Fruit fly (Drosophila melanogaster): ENCODE measurements around the gene CG4702.

Gene CG4702

dm6 chr3R:12128151-12128970, at the start of gene CG4702:
CG4702 (minus strand) TSS chr3R:12128201.
- no peak for TF ChIP-seq ovo (GFP tag; optimal IDR thresholded peaks at IDR 0.05)
- no peak for TF ChIP-seq CG14711 (tag; optimal IDR thresholded peaks at IDR 0.05)
- TF ChIP-seq Mnt (GFP tag; optimal IDR thresholded peaks at IDR 0.05) = no peak
- TF ChIP-seq CG7101 (tag; optimal IDR thresholded peaks at IDR 0.05) = no peak
- no peak for TF ChIP-seq tj (GFP tag; optimal IDR thresholded peaks at IDR 0.05)
- TF ChIP-seq kay (GFP tag; ENCODE audit: borderline replicate concordance) = no peak
- TF ChIP-seq CG12768 (GFP tag; optimal IDR thresholded peaks at IDR 0.05) = no peak

- TF ChIP-seq CG33017 (tag; optimal IDR thresholded peaks at IDR 0.05) (no peak), CG5204 (GFP tag; optimal IDR thresholded peaks at IDR 0.05) (no peak), Clk (GFP tag; optimal IDR thresholded peaks at IDR 0.05) (no peak), cnc (optimal IDR thresholded peaks at IDR 0.05) (no peak), ovo (GFP tag; optimal IDR thresholded peaks at IDR 0.05) (no peak), pad (GFP tag; optimal IDR thresholded peaks at IDR 0.05) (no peak), CG7101 (tag; optimal IDR thresholded peaks at IDR 0.05) (no peak), Mnt (GFP tag; optimal IDR thresholded peaks at IDR 0.05) (no peak), bab1 (GFP tag; optimal IDR thresholded peaks at IDR 0.05) (no peak), CG11617 (GFP tag; optimal IDR thresholded peaks at IDR 0.05) (no peak), cic (GFP tag; optimal IDR thresholded peaks at IDR 0.05) (no peak), Crg-1 (GFP tag; optimal IDR thresholded peaks at IDR 0.05) (no peak), tj (GFP tag; optimal IDR thresholded peaks at IDR 0.05) (no peak), kay (GFP tag; ENCODE audit: borderline replicate concordance) (no peak), toe (GFP tag; optimal IDR thresholded peaks at IDR 0.05) (no peak), CG14711 (tag; optimal IDR thresholded peaks at IDR 0.05) (no peak), CG1620 (GFP tag; optimal IDR thresholded peaks at IDR 0.05) (no peak), CG7045 (GFP tag; optimal IDR thresholded peaks at IDR 0.05) (no peak)
These were observed 40.3 kb upstream of the CG4702 start for dm6 chr3R:12168348-12168747.

- TF ChIP-seq bab1 (GFP tag; optimal IDR thresholded peaks at IDR 0.05) (no peak), CG7101 (tag; optimal IDR thresholded peaks at IDR 0.05) (no peak), kay (GFP tag; ENCODE audit: borderline replicate concordance) (no peak), pad (GFP tag; optimal IDR thresholded peaks at IDR 0.05) (no peak), CG5204 (GFP tag; optimal IDR thresholded peaks at IDR 0.05) (no peak), Clk (GFP tag; optimal IDR thresholded peaks at IDR 0.05) (no peak), Crg-1 (GFP tag; optimal IDR thresholded peaks at IDR 0.05) (no peak), toe (GFP tag; optimal IDR thresholded peaks at IDR 0.05) (no peak), tj (GFP tag; optimal IDR thresholded peaks at IDR 0.05) (no peak), CG12768 (GFP tag; optimal IDR thresholded peaks at IDR 0.05) (no peak), CG14711 (tag; optimal IDR thresholded peaks at IDR 0.05) (no peak), ovo (GFP tag; optimal IDR thresholded peaks at IDR 0.05) (no peak), CG33017 (tag; optimal IDR thresholded peaks at IDR 0.05) (no peak), CG11617 (GFP tag; optimal IDR thresholded peaks at IDR 0.05) (no peak), cnc (optimal IDR thresholded peaks at IDR 0.05) (no peak), CG1620 (GFP tag; optimal IDR thresholded peaks at IDR 0.05) (no peak), Hr96 (GFP tag; optimal IDR thresholded peaks at IDR 0.05) (no peak)
These were observed 38.1 kb upstream of the CG4702 start, which contains the start of gene Cpn for dm6 chr3R:12166086-12166485. Cpn (minus strand) TSS chr3R:12166186.

dm6 chr3R:12158495-12158894, 30.5 kb upstream of the CG4702 start, which contains the start of gene dpr15:
dpr15 (minus strand) TSS chr3R:12158595.
- TF ChIP-seq toe (GFP tag; optimal IDR thresholded peaks at IDR 0.05) (no peak), Hr96 (GFP tag; optimal IDR thresholded peaks at IDR 0.05) (no peak), bab1 (GFP tag; optimal IDR thresholded peaks at IDR 0.05) (no peak), CG33017 (tag; optimal IDR thresholded peaks at IDR 0.05) (no peak), CG5204 (GFP tag; optimal IDR thresholded peaks at IDR 0.05) (no peak)

- TF ChIP-seq CG14711 (tag; optimal IDR thresholded peaks at IDR 0.05) (no peak), kay (GFP tag; ENCODE audit: borderline replicate concordance) (no peak), Mnt (GFP tag; optimal IDR thresholded peaks at IDR 0.05) (no peak), CG7045 (GFP tag; optimal IDR thresholded peaks at IDR 0.05) (no peak), CG1620 (GFP tag; optimal IDR thresholded peaks at IDR 0.05) (no peak), CG7101 (tag; optimal IDR thresholded peaks at IDR 0.05) (no peak), toe (GFP tag; optimal IDR thresholded peaks at IDR 0.05) (no peak), bab1 (GFP tag; optimal IDR thresholded peaks at IDR 0.05) (no peak), CG33017 (tag; optimal IDR thresholded peaks at IDR 0.05) (no peak), CG12768 (GFP tag; optimal IDR thresholded peaks at IDR 0.05) (no peak), Crg-1 (GFP tag; optimal IDR thresholded peaks at IDR 0.05) (no peak), CG11617 (GFP tag; optimal IDR thresholded peaks at IDR 0.05) (no peak), CG5204 (GFP tag; optimal IDR thresholded peaks at IDR 0.05) (no peak), pad (GFP tag; optimal IDR thresholded peaks at IDR 0.05) (no peak)
These were observed 2.5 kb downstream of the CG4702 start for dm6 chr3R:12125431-12126027.

- no peak for TF ChIP-seq Clk (GFP tag; optimal IDR thresholded peaks at IDR 0.05)
- no peak for TF ChIP-seq CG5204 (GFP tag; optimal IDR thresholded peaks at IDR 0.05)
- TF ChIP-seq pad (GFP tag; optimal IDR thresholded peaks at IDR 0.05) = no peak
- no peak for TF ChIP-seq CG33017 (tag; optimal IDR thresholded peaks at IDR 0.05)
- TF ChIP-seq ovo (GFP tag; optimal IDR thresholded peaks at IDR 0.05) = no peak
- no peak for TF ChIP-seq Mnt (GFP tag; optimal IDR thresholded peaks at IDR 0.05)
- TF ChIP-seq cic (GFP tag; optimal IDR thresholded peaks at IDR 0.05) = no peak
- TF ChIP-seq Hr96 (GFP tag; optimal IDR thresholded peaks at IDR 0.05) = no peak
- no peak for TF ChIP-seq CG11617 (GFP tag; optimal IDR thresholded peaks at IDR 0.05)
- TF ChIP-seq CG12768 (GFP tag; optimal IDR thresholded peaks at IDR 0.05) = no peak
- no peak for TF ChIP-seq CG7101 (tag; optimal IDR thresholded peaks at IDR 0.05)
- no peak for TF ChIP-seq CG7045 (GFP tag; optimal IDR thresholded peaks at IDR 0.05)
These were observed 3.2 kb downstream of the CG4702 start for dm6 chr3R:12124843-12125242.
